Fruit fly (Drosophila melanogaster) Kc167 (cell line): Measurements from ENCODE around the gene Osi7.

Experiments
- Myc ChIP-seq: fragments of >200 bp; optimal IDR thresholded peaks from 2 replicates; lab custom pipeline; 2017; ENCODE audit warnings: missing external identifiers
- Sin3A ChIP-seq: fragments of >200 bp; optimal IDR thresholded peaks from 2 replicates; lab custom pipeline; 2018; ENCODE audit warnings: missing external identifiers

dm6 chr3R:6268657-6269056, 19.9 kb downstream of the Osi7 start, which contains the start of gene Osi11:
- TF ChIP-seq Myc (lab: Kevin White, UChicago) (no peak), Sin3A (lab: Kevin White, UChicago) (no peak)
